Fruit fly (Drosophila melanogaster): ENCODE measurements around the gene vls.
A peak's percentile ranks its signal among the peaks of the same experiment; 100 is the strongest.

Gene vls

dm6 chr2L:20016448-20016847, 49.0 kb downstream of the vls start (continued):
- TF ChIP-seq Elba2 (GFP tag; optimal IDR thresholded peaks at IDR 0.05) (no peak), sna (GFP tag; IDR thresholded peaks at IDR 0.05; ENCODE audit: partially characterized antibody) (no peak), CG18619 (GFP tag; optimal IDR thresholded peaks at IDR 0.05) (peak; percentile 15), CG12744 (GFP tag; optimal IDR thresholded peaks at IDR 0.05) (no peak), sens (GFP tag) (peak; percentile 55), pfk (GFP tag; optimal IDR thresholded peaks at IDR 0.05) (no peak), salm (tag; optimal IDR thresholded peaks at IDR 0.05) (no peak), CG6765 (GFP tag; optimal IDR thresholded peaks at IDR 0.05) (no peak), CG3726 (GFP tag; IDR thresholded peaks at IDR 0.05) (no peak), nerfin-1 (tag; optimal IDR thresholded peaks at IDR 0.05) (no peak), Antp (GFP tag; optimal IDR thresholded peaks at IDR 0.05) (no peak), luna (GFP tag; optimal IDR thresholded peaks at IDR 0.05) (no peak), ham (GFP tag; IDR thresholded peaks at IDR 0.05) (no peak), pros (GFP tag; optimal IDR thresholded peaks at IDR 0.05) (no peak), CG4360 (GFP tag; IDR thresholded peaks at IDR 0.05) (no peak), phol (tag; optimal IDR thresholded peaks at IDR 0.05) (no peak), CG1024 (GFP tag; IDR thresholded peaks at IDR 0.05) (no peak), Sin3A (optimal IDR thresholded peaks at IDR 0.05) (no peak), PHDP (tag; optimal IDR thresholded peaks at IDR 0.05) (peak; percentile 20), CG10979 (tag; optimal IDR thresholded peaks at IDR 0.05) (no peak), CG5180 (GFP tag; optimal IDR thresholded peaks at IDR 0.05) (no peak), sc (optimal IDR thresholded peaks at IDR 0.05) (no peak), sc (GFP tag; optimal IDR thresholded peaks at IDR 0.05) (no peak), ERR (GFP tag; optimal IDR thresholded peaks at IDR 0.05) (no peak), trem (tag; optimal IDR thresholded peaks at IDR 0.05) (no peak), CG31441 (GFP tag; IDR thresholded peaks at IDR 0.05) (no peak), Hand (GFP tag; optimal IDR thresholded peaks at IDR 0.05) (no peak), CG15073 (GFP tag; optimal IDR thresholded peaks at IDR 0.05) (no peak), CG12659 (GFP tag; optimal IDR thresholded peaks at IDR 0.05) (no peak), CG9817 (tag; optimal IDR thresholded peaks at IDR 0.05) (no peak), so (GFP tag; IDR thresholded peaks at IDR 0.05) (no peak), Ssrp (tag; optimal IDR thresholded peaks at IDR 0.05) (no peak), D (optimal IDR thresholded peaks at IDR 0.05) (no peak), D (GFP tag; optimal IDR thresholded peaks at IDR 0.05) (no peak), Nf-YB (GFP tag; optimal IDR thresholded peaks at IDR 0.05) (no peak), ara (GFP tag; IDR thresholded peaks at IDR 0.05) (no peak), Abd-B (GFP tag; optimal IDR thresholded peaks at IDR 0.05) (no peak), cwo (GFP tag; optimal IDR thresholded peaks at IDR 0.05) (no peak), CG17361 (GFP tag; IDR thresholded peaks at IDR 0.05) (no peak), Bdp1 (GFP tag; optimal IDR thresholded peaks at IDR 0.05) (no peak), bowl (GFP tag; IDR thresholded peaks at IDR 0.05) (no peak), her (GFP tag; optimal IDR thresholded peaks at IDR 0.05) (no peak), CG5245 (GFP tag; optimal IDR thresholded peaks at IDR 0.05) (no peak), Fer2 (tag; optimal IDR thresholded peaks at IDR 0.05) (no peak), CG6175 (GFP tag; IDR thresholded peaks at IDR 0.05) (no peak), pzg (GFP tag; optimal IDR thresholded peaks at IDR 0.05) (no peak), chm (GFP tag; IDR thresholded peaks at IDR 0.05) (no peak), Lhr (GFP tag; optimal IDR thresholded peaks at IDR 0.05) (no peak), CG30403 (GFP tag; optimal IDR thresholded peaks at IDR 0.05) (no peak), CG7786 (GFP tag; optimal IDR thresholded peaks at IDR 0.05) (no peak), lilli (GFP tag; optimal IDR thresholded peaks at IDR 0.05) (no peak), CG4328 (GFP tag; optimal IDR thresholded peaks at IDR 0.05) (peak; percentile 35), CG12071 (GFP tag; optimal IDR thresholded peaks at IDR 0.05) (peak; percentile 37)

All from whole organism, embryonic.